Worm (Caenorhabditis elegans): ENCODE results near the gene K06G5.3.
A peak's percentile ranks its signal among the peaks of the same experiment; 100 is the strongest.

DNA sequence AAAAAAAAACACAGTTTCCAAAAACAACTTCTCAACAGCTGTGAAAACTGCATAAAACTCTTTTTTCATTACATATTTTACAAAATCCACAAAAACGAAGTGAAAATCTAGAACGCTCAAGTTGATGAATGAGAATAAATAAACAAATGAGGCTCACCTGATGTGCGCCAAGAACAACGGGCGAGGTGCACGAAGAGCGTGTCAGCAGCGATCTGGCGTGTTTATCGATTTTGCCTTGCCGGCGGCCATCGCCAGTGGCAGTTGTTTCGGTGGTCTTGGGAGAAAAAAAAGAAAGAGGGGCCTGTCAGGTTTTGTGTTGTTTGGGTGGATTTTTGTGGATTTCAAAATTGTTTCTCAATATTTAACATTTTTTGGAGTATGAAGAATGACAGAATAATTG is 49.2 kb downstream of the K06G5.3 start, which contains the start of gene idhb-1:
- no peak for TF ChIP-seq elt-1 (tag; optimal IDR thresholded peaks at IDR 0.05)
- TF ChIP-seq mdl-1 (tag; optimal IDR thresholded peaks at IDR 0.05), result peak in 1 of 2 experiments; percentile 22
- peak; percentile 71 for TF ChIP-seq lin-13 (GFP tag; optimal IDR thresholded peaks at IDR 0.05)
- TF ChIP-seq skn-1 (tag; optimal IDR thresholded peaks at IDR 0.05), result no peak
- peak; percentile 76 for TF ChIP-seq nhr-25 (tag; optimal IDR thresholded peaks at IDR 0.05)
- peak; percentile 80 for TF ChIP-seq mab-5 (tag; optimal IDR thresholded peaks at IDR 0.05)
- TF ChIP-seq lsy-2 (tag; optimal IDR thresholded peaks at IDR 0.05), result peak; percentile 67 to 78
- no peak for TF ChIP-seq ztf-11 (tag; optimal IDR thresholded peaks at IDR 0.05)
- no peak for TF ChIP-seq blmp-1 (tag; optimal IDR thresholded peaks at IDR 0.05; ENCODE audit: insufficient read depth)
- no peak for TF ChIP-seq unc-39 (tag; optimal IDR thresholded peaks at IDR 0.05)
- no peak for TF ChIP-seq nhr-77 (tag; optimal IDR thresholded peaks at IDR 0.05)
- TF ChIP-seq gmeb-1 (tag; optimal IDR thresholded peaks at IDR 0.05), result peak; percentile 74
- TF ChIP-seq unc-62 (GFP tag; optimal IDR thresholded peaks at IDR 0.05), result no peak
- TF ChIP-seq mbf-1 (tag; optimal IDR thresholded peaks at IDR 0.05), result no peak

All from whole organism, L2 larva.